Fruit fly (Drosophila melanogaster) whole organism, embryonic: ENCODE data around the gene CG3726.

Experiments used
- CG12155 ChIP-seq: fragments of 200-800 bp; sonication (Bioruptor generic); optimal IDR thresholded peaks from 3 replicates; lab custom pipeline; 2016; ENCODE audit warnings: missing biosample characterization, missing genetic modification characterization
- CG15011 ChIP-seq: fragments of 200-800 bp; sonication (Bioruptor generic); optimal IDR thresholded peaks from 3 replicates; lab custom pipeline; 2018; ENCODE audit warnings: missing biosample characterization, mild to moderate bottlenecking, missing genetic modification characterization
- CG17612 ChIP-seq: fragments of 200-800 bp; sonication (Bioruptor generic); IDR thresholded peaks from 2 replicates; pipeline ENCODE4 v1.3.6; 2022; ENCODE audit warnings: missing biosample characterization, missing genetic modification characterization
- CG17829 ChIP-seq: fragments of 200-800 bp; optimal IDR thresholded peaks from 2 replicates; lab custom pipeline; 2019; ENCODE audit warnings: missing biosample characterization, mild to moderate bottlenecking, missing genetic modification characterization, moderate library complexity
- CG1832 ChIP-seq: fragments of 200-800 bp; sonication (Bioruptor generic); optimal IDR thresholded peaks from 2 replicates; lab custom pipeline; 2017; ENCODE audit warnings: missing biosample characterization, mild to moderate bottlenecking, missing genetic modification characterization, inconsistent platforms
- CG18476 ChIP-seq: fragments of 200-800 bp; sonication (Bioruptor generic); optimal IDR thresholded peaks from 2 replicates; lab custom pipeline; 2016; ENCODE audit warnings: missing biosample characterization, mild to moderate bottlenecking, missing genetic modification characterization
- CG30020 ChIP-seq: fragments of 200-800 bp; optimal IDR thresholded peaks from 2 replicates; lab custom pipeline; 2019; ENCODE audit warnings: missing biosample characterization, mild to moderate bottlenecking, missing genetic modification characterization, moderate library complexity
- CG3065 ChIP-seq: fragments of 200-800 bp; sonication (Bioruptor generic); optimal IDR thresholded peaks from 2 replicates; lab custom pipeline; 2016; ENCODE audit warnings: missing biosample characterization, missing genetic modification characterization
- CG31441 ChIP-seq: fragments of 200-800 bp; sonication (Bioruptor generic); IDR thresholded peaks from 2 replicates; pipeline ENCODE4 v1.3.6; 2022; ENCODE audit warnings: missing biosample characterization, missing genetic modification characterization
- CG34376 ChIP-seq: fragments of 200-800 bp; sonication (Bioruptor generic); optimal IDR thresholded peaks from 2 replicates; lab custom pipeline; 2018; ENCODE audit warnings: missing biosample characterization, mild to moderate bottlenecking, missing genetic modification characterization
- CG3838 ChIP-seq: fragments of 200-800 bp; sonication (Bioruptor generic); optimal IDR thresholded peaks from 3 replicates; lab custom pipeline; 2016; ENCODE audit warnings: missing biosample characterization, missing genetic modification characterization
- CG4282 ChIP-seq: fragments of 200-800 bp; sonication (Bioruptor generic); optimal IDR thresholded peaks from 2 replicates; lab custom pipeline; 2016; ENCODE audit warnings: missing biosample characterization, missing genetic modification characterization
- CG8765 ChIP-seq: fragments of 200-800 bp; sonication (Bioruptor generic); IDR thresholded peaks from 2 replicates; pipeline ENCODE4 v1.3.6; 2022; ENCODE audit warnings: missing biosample characterization, missing genetic modification characterization
- CG8944 ChIP-seq: fragments of 200-800 bp; sonication (Bioruptor generic); optimal IDR thresholded peaks from 3 replicates; lab custom pipeline; 2016; ENCODE audit warnings: missing biosample characterization, missing genetic modification characterization
- CG9609 ChIP-seq: fragments of 200-800 bp; sonication (Bioruptor generic); optimal IDR thresholded peaks from 3 replicates; lab custom pipeline; 2016; ENCODE audit warnings: missing biosample characterization, missing genetic modification characterization
- CHES-1-like ChIP-seq: fragments of 200-800 bp; sonication (Bioruptor generic); optimal IDR thresholded peaks from 2 replicates; lab custom pipeline; 2016; ENCODE audit warnings: missing biosample characterization, missing genetic modification characterization
- D ChIP-seq, 2 experiments: fragments of 200-800 bp in 1 of 2; fragments of >200 bp in 1 of 2; sonication (Bioruptor generic) in 1 of 2; optimal IDR thresholded peaks; 2 replicates in 1 of 2; 3 replicates in 1 of 2; lab custom pipeline; 2017; ENCODE audit warnings: mild to moderate bottlenecking in 1 of 2, missing biosample characterization in 1 of 2, missing genetic modification characterization in 1 of 2, missing genetic modification reagents in 1 of 2
- Eip74EF ChIP-seq, 2 experiments: fragments of 200-800 bp in 1 of 2; fragments of >200 bp in 1 of 2; sonication (Bioruptor generic) in 1 of 2; optimal IDR thresholded peaks; 2 replicates each; lab custom pipeline; 2017 to 2019; ENCODE audit warnings: missing biosample characterization in 2 of 2, missing genetic modification characterization in 2 of 2, mild to moderate bottlenecking in 1 of 2, moderate library complexity in 1 of 2
- Elba2 ChIP-seq: fragments of 200-800 bp; sonication (Bioruptor generic); optimal IDR thresholded peaks from 3 replicates; lab custom pipeline; 2016; ENCODE audit warnings: missing biosample characterization, missing genetic modification characterization
- Fer1 ChIP-seq: fragments of 200-800 bp; sonication (Bioruptor generic); optimal IDR thresholded peaks from 2 replicates; lab custom pipeline; 2017; ENCODE audit warnings: missing biosample characterization, mild to moderate bottlenecking, missing genetic modification characterization
- Hand ChIP-seq: fragments of 200-800 bp; sonication (Bioruptor generic); optimal IDR thresholded peaks from 2 replicates; lab custom pipeline; 2017; ENCODE audit warnings: mild to moderate bottlenecking, missing biosample characterization, missing genetic modification reagents, missing genetic modification characterization
- Myb ChIP-seq: fragments of 200-800 bp; sonication (Bioruptor generic); optimal IDR thresholded peaks from 2 replicates; lab custom pipeline; 2016; ENCODE audit warnings: missing biosample characterization, missing genetic modification characterization
- NFAT ChIP-seq: fragments of 200-800 bp; sonication (Bioruptor generic); IDR thresholded peaks from 2 replicates; pipeline ENCODE4 v1.3.6; 2022; ENCODE audit warnings: missing biosample characterization, missing genetic modification characterization
- NK7.1 ChIP-seq: fragments of 200-800 bp; sonication (Bioruptor generic); optimal IDR thresholded peaks from 3 replicates; lab custom pipeline; 2016; ENCODE audit warnings: missing biosample characterization, missing genetic modification characterization
- Oaz ChIP-seq: fragments of 200-800 bp; sonication (Bioruptor generic); IDR thresholded peaks from 2 replicates; pipeline ENCODE4 v1.3.6; 2022; ENCODE audit warnings: missing biosample characterization, missing genetic modification characterization
- Sox100B ChIP-seq: fragments of 200-800 bp; sonication (Bioruptor generic); optimal IDR thresholded peaks from 3 replicates; lab custom pipeline; 2018; ENCODE audit warnings: missing biosample characterization, mild to moderate bottlenecking, missing genetic modification characterization
- Sry-δ ChIP-seq: fragments of 200-800 bp; sonication (Bioruptor generic); optimal IDR thresholded peaks from 2 replicates; lab custom pipeline; 2016; ENCODE audit warnings: missing biosample characterization, missing genetic modification characterization
- ab ChIP-seq: fragments of 200-800 bp; sonication (Bioruptor generic); optimal IDR thresholded peaks from 2 replicates; lab custom pipeline; 2016; ENCODE audit warnings: missing biosample characterization, missing genetic modification characterization
- ato ChIP-seq: fragments of 200-800 bp; sonication (Bioruptor generic); IDR thresholded peaks from 2 replicates; pipeline ENCODE4 v1.3.6; 2022; ENCODE audit warnings: missing biosample characterization, missing genetic modification characterization; ENCODE audit not compliant: partially characterized antibody
- chif ChIP-seq, 2 experiments: fragments of 200-800 bp; sonication (Bioruptor generic); optimal IDR thresholded peaks; 3 replicates each; lab custom pipeline; 2016; ENCODE audit warnings: missing biosample characterization in 2 of 2, missing genetic modification characterization in 2 of 2
- chm ChIP-seq: fragments of 200-800 bp; sonication (Bioruptor generic); IDR thresholded peaks from 2 replicates; pipeline ENCODE4 v1.3.6; 2022; ENCODE audit warnings: missing biosample characterization, missing genetic modification characterization
- dati ChIP-seq: fragments of 200-800 bp; sonication (Bioruptor generic); IDR thresholded peaks from 2 replicates; pipeline ENCODE4 v1.3.6; 2022; ENCODE audit warnings: missing biosample characterization, missing genetic modification characterization
- esg ChIP-seq: fragments of 200-800 bp; sonication (Bioruptor generic); conservative IDR thresholded peaks from 2 replicates; pipeline ENCODE4 v1.3.6; 2022; ENCODE audit warnings: missing biosample characterization, missing genetic modification characterization
- fd102C ChIP-seq: fragments of 200-800 bp; sonication (Bioruptor generic); optimal IDR thresholded peaks from 2 replicates; lab custom pipeline; 2018; ENCODE audit warnings: missing biosample characterization, mild to moderate bottlenecking, missing genetic modification characterization, moderate library complexity
- gsb-n ChIP-seq: fragments of 200-800 bp; sonication (Bioruptor generic); optimal IDR thresholded peaks from 3 replicates; lab custom pipeline; 2018; ENCODE audit warnings: missing biosample characterization, mild to moderate bottlenecking, missing genetic modification characterization
- h ChIP-seq: fragments of >200 bp; optimal IDR thresholded peaks from 2 replicates; lab custom pipeline; 2017
- hbn ChIP-seq: fragments of 200-800 bp; sonication (Bioruptor generic); IDR thresholded peaks from 2 replicates; pipeline ENCODE4 v1.3.6; 2022; ENCODE audit warnings: missing biosample characterization, missing genetic modification characterization; ENCODE audit not compliant: partially characterized antibody
- kay ChIP-seq: fragments of 200-800 bp; sonication (Bioruptor generic); optimal IDR thresholded peaks from 2 replicates; lab custom pipeline; 2016; ENCODE audit warnings: missing biosample characterization, missing genetic modification characterization
- lilli ChIP-seq: fragments of 200-800 bp; sonication (Bioruptor generic); optimal IDR thresholded peaks from 3 replicates; lab custom pipeline; 2016; ENCODE audit warnings: missing biosample characterization, missing genetic modification characterization
- luna ChIP-seq: fragments of 200-800 bp; sonication (Bioruptor generic); optimal IDR thresholded peaks from 2 replicates; lab custom pipeline; 2016; ENCODE audit warnings: missing biosample characterization, missing genetic modification characterization
- mam ChIP-seq: fragments of 200-800 bp; sonication (Bioruptor generic); optimal IDR thresholded peaks from 3 replicates; lab custom pipeline; 2016; ENCODE audit warnings: missing biosample characterization, missing genetic modification characterization
- nau ChIP-seq: fragments of 200-800 bp; sonication (Bioruptor generic); optimal IDR thresholded peaks from 3 replicates; lab custom pipeline; 2017; ENCODE audit warnings: missing biosample characterization, mild to moderate bottlenecking, missing genetic modification characterization, missing genetic modification reagents
- otp ChIP-seq: fragments of 200-800 bp; sonication (Bioruptor generic); IDR thresholded peaks from 3 replicates; pipeline ENCODE4, ENCODE4 v1.3.6; 2022; ENCODE audit warnings: missing biosample characterization, missing genetic modification characterization
- pzg ChIP-seq: fragments of 200-800 bp; sonication (Bioruptor generic); optimal IDR thresholded peaks from 3 replicates; lab custom pipeline; 2018; ENCODE audit warnings: missing biosample characterization, mild to moderate bottlenecking, missing genetic modification characterization, moderate library complexity
- schlank ChIP-seq: fragments of 200-800 bp; sonication (Bioruptor generic); optimal IDR thresholded peaks from 2 replicates; lab custom pipeline; 2018; ENCODE audit warnings: missing biosample characterization, mild to moderate bottlenecking, missing genetic modification characterization
- scrt ChIP-seq: fragments of 200-800 bp; sonication (Bioruptor generic); optimal IDR thresholded peaks from 2 replicates; lab custom pipeline; 2018; ENCODE audit warnings: missing biosample characterization, mild to moderate bottlenecking, missing genetic modification characterization, moderate library complexity
- trem ChIP-seq: fragments of 200-800 bp; optimal IDR thresholded peaks from 3 replicates; lab custom pipeline; 2019; ENCODE audit warnings: missing biosample characterization, mild to moderate bottlenecking, missing genetic modification characterization, moderate library complexity
- unpg ChIP-seq: fragments of 200-800 bp; sonication (Bioruptor generic); optimal IDR thresholded peaks from 3 replicates; lab custom pipeline; 2018; ENCODE audit warnings: missing biosample characterization, mild to moderate bottlenecking, missing genetic modification characterization, moderate library complexity
- wdn ChIP-seq: fragments of 200-800 bp; sonication (Bioruptor generic); IDR thresholded peaks from 2 replicates; pipeline ENCODE4 v1.3.6; 2022; ENCODE audit warnings: missing biosample characterization, missing genetic modification characterization
- yki ChIP-seq: fragments of >200 bp; optimal IDR thresholded peaks from 3 replicates; lab custom pipeline; 2018

CG3726 gene

dm6 chrX:5880139-5880924 is 36.6 kb upstream of the CG3726 start (continued):
- TF ChIP-seq fd102C (GFP tag; lab: Kevin White, UChicago) = peak; percentile 8
- peak in 1 of 2 experiments; percentile 35 for TF ChIP-seq chif (GFP tag; optimal IDR thresholded peaks at IDR 0.05; lab: Kevin White, UChicago)
- peak; percentile 67 for TF ChIP-seq scrt (GFP tag; lab: Kevin White, UChicago)
- no peak for TF ChIP-seq NFAT
- peak; percentile 18 for TF ChIP-seq trem (tag; lab: Kevin White, UChicago)
- no peak for TF ChIP-seq CG3065 (GFP tag; lab: Kevin White, UChicago)
- peak; percentile 28 for TF ChIP-seq CG9609
- no peak for TF ChIP-seq ab (GFP tag; lab: Kevin White, UChicago)
- TF ChIP-seq CG4282 (GFP tag; lab: Kevin White, UChicago) = no peak
- TF ChIP-seq Sox100B (GFP tag; lab: Kevin White, UChicago) = peak; percentile 33
- no peak for TF ChIP-seq CG1832
- TF ChIP-seq CG34376 (GFP tag; lab: Kevin White, UChicago) = peak; percentile 31
- no peak for TF ChIP-seq yki (lab: Kevin White, UChicago)
- 0 out of 3 replicates have a peak, but pooled peaks have one; percentile 13 for TF ChIP-seq otp
- peak; percentile 40; the same call in 1 of the 2 replicates for TF ChIP-seq CG31441 (GFP tag; lab: Robert Waterston, UW)
- no peak for TF ChIP-seq Hand (GFP tag; lab: Kevin White, UChicago)
- no peak; the same call in 1 of the 2 replicates for TF ChIP-seq wdn (GFP tag; lab: Robert Waterston, UW)
- peak; percentile 0 for TF ChIP-seq Myb (GFP tag; lab: Kevin White, UChicago)
- no peak for TF ChIP-seq chm (GFP tag; lab: Robert Waterston, UW)
- peak; percentile 99 for TF ChIP-seq Elba2 (GFP tag; lab: Kevin White, UChicago)
- TF ChIP-seq Sry-δ (GFP tag; lab: Kevin White, UChicago) = no peak
- no peak for TF ChIP-seq hbn (GFP tag; lab: Robert Waterston, UW)
- no peak for TF ChIP-seq CG30020 (tag; lab: Kevin White, UChicago)
- TF ChIP-seq lilli (GFP tag; lab: Kevin White, UChicago) = peak; percentile 45
- TF ChIP-seq CG17829 (tag; lab: Kevin White, UChicago) = peak; percentile 39
- TF ChIP-seq ato = no peak
- peak in 1 of 2 experiments; percentile 76 for TF ChIP-seq Eip74EF (GFP tag; optimal IDR thresholded peaks at IDR 0.05; lab: Kevin White, UChicago)
- TF ChIP-seq gsb-n (tag; lab: Kevin White, UChicago) = peak; percentile 25
- no peak for TF ChIP-seq kay (GFP tag; lab: Kevin White, UChicago)
- peak; percentile 60 for TF ChIP-seq Fer1 (GFP tag; lab: Kevin White, UChicago)
- no peak for TF ChIP-seq Oaz (GFP tag; lab: Robert Waterston, UW)
- peak; percentile 38 for TF ChIP-seq CG12155 (GFP tag; lab: Kevin White, UChicago)
- no peak for TF ChIP-seq CG18476 (GFP tag; lab: Kevin White, UChicago)
- TF ChIP-seq mam (GFP tag; lab: Kevin White, UChicago) = peak; percentile 17
- TF ChIP-seq nau (GFP tag; lab: Kevin White, UChicago) = peak; percentile 40
- no peak for TF ChIP-seq schlank (tag; lab: Kevin White, UChicago)
- peak; percentile 46 for TF ChIP-seq CHES-1-like (GFP tag; lab: Kevin White, UChicago)
- TF ChIP-seq NK7.1 = no peak
- no peak for TF ChIP-seq CG3838 (GFP tag; lab: Kevin White, UChicago)
- TF ChIP-seq CG15011 (GFP tag; lab: Kevin White, UChicago) = no peak
- no peak for TF ChIP-seq h (lab: Kevin White, UChicago)
- peak; percentile 17 for TF ChIP-seq CG8944 (GFP tag; lab: Kevin White, UChicago)
- peak; percentile 43 for TF ChIP-seq unpg
- TF ChIP-seq D (optimal IDR thresholded peaks at IDR 0.05; lab: Kevin White, UChicago) = no peak
- TF ChIP-seq D (GFP tag; optimal IDR thresholded peaks at IDR 0.05; lab: Kevin White, UChicago) = peak; percentile 32
- TF ChIP-seq luna = no peak
- TF ChIP-seq dati = no peak
- TF ChIP-seq CG8765 (GFP tag; lab: Robert Waterston, UW) = no peak
- no peak for TF ChIP-seq pzg (GFP tag; lab: Kevin White, UChicago)
- TF ChIP-seq CG17612 = no peak
- peak; percentile 36 for TF ChIP-seq esg (GFP tag; lab: Robert Waterston, UW)
